Worm (Caenorhabditis elegans) whole organism, L2 larva: ENCODE measurements around the gene nkb-2.

ENCODE experiments used
- C34F6.9 ChIP-seq: fragments of 150-350 bp; optimal IDR thresholded peaks from 2 replicates; lab custom pipeline; 2014; ENCODE audit warnings: missing biosample characterization, missing genetic modification characterization
- R02D3.7 ChIP-seq: fragments of 150-350 bp; optimal IDR thresholded peaks from 2 replicates; lab custom pipeline; 2014; ENCODE audit warnings: missing biosample characterization, missing genetic modification characterization
- ZK546.5 ChIP-seq: sonication (generic microtip); optimal IDR thresholded peaks from 2 replicates; lab custom pipeline; 2017; ENCODE audit warnings: missing biosample characterization, missing genetic modification characterization
- blmp-1 ChIP-seq: sonication (generic microtip); optimal IDR thresholded peaks from 2 replicates; lab custom pipeline; 2017; ENCODE audit warnings: missing genetic modification characterization, mild to moderate bottlenecking, missing compliant biosample characterization, antibody characterized with exemption, moderate library complexity; ENCODE audit not compliant: insufficient read depth
- elt-1 ChIP-seq: fragments of 150-350 bp; optimal IDR thresholded peaks from 2 replicates; lab custom pipeline; 2014; ENCODE audit warnings: missing biosample characterization, missing genetic modification characterization
- fos-1 ChIP-seq: fragments of 150-350 bp; optimal IDR thresholded peaks from 2 replicates; lab custom pipeline; 2014; ENCODE audit warnings: missing biosample characterization, missing genetic modification characterization
- mab-5 ChIP-seq: fragments of 150-350 bp; optimal IDR thresholded peaks from 2 replicates; lab custom pipeline; 2014; ENCODE audit warnings: missing biosample characterization, missing genetic modification characterization
- nhr-11 ChIP-seq: fragments of 150-350 bp; optimal IDR thresholded peaks from 2 replicates; lab custom pipeline; 2014; ENCODE audit warnings: missing biosample characterization, missing genetic modification characterization
- nhr-12 ChIP-seq: fragments of 150-350 bp; optimal IDR thresholded peaks from 2 replicates; lab custom pipeline; 2014; ENCODE audit warnings: missing biosample characterization, missing genetic modification characterization
- nhr-237 ChIP-seq: fragments of 150-350 bp; optimal IDR thresholded peaks from 2 replicates; lab custom pipeline; 2014; ENCODE audit warnings: missing biosample characterization, missing genetic modification characterization
- nhr-25 ChIP-seq: fragments of 150-350 bp; sonication (generic microtip); optimal IDR thresholded peaks from 3 replicates; lab custom pipeline; 2014; ENCODE audit warnings: missing biosample characterization, missing genetic modification characterization
- nhr-6 ChIP-seq: fragments of 150-350 bp; optimal IDR thresholded peaks from 2 replicates; lab custom pipeline; 2014; ENCODE audit warnings: missing biosample characterization, missing genetic modification characterization
- sem-4 ChIP-seq: fragments of 150-350 bp; optimal IDR thresholded peaks from 2 replicates; lab custom pipeline; 2014; ENCODE audit warnings: missing biosample characterization, missing genetic modification reagents, missing genetic modification characterization
- skn-1 ChIP-seq: sonication (generic microtip); optimal IDR thresholded peaks from 2 replicates; lab custom pipeline; 2017; ENCODE audit warnings: missing biosample characterization, missing genetic modification characterization

DNA sequence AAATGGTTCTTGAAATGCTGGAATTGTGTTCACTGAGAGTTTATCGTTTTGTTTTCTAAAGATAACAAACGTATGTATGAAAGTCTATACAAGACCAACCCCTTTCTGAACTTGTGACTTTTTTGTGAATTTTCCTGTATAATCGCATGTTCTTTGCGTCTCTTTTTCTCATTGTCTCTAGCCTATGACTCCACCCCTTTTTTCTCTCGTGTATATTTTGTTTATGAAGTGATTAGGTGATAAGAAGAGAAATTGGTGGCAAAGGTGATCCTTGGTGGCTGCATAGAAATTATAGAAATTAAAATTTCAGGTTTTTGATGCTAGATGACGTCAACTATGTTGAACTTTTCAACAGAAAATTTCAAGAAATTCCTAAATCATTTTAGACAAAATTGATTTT, 45.7 kb upstream of the nkb-2 start, which contains the start of gene T07G12.5:
- TF ChIP-seq mab-5 (tag; lab: Kevin White, UChicago) (no peak), nhr-25 (tag; lab: Kevin White, UChicago) (no peak), blmp-1 (tag; lab: Kevin White, UChicago) (no peak), nhr-237 (tag; lab: Kevin White, UChicago) (no peak), nhr-12 (tag; lab: Kevin White, UChicago) (no peak), nhr-6 (tag; lab: Kevin White, UChicago) (no peak), sem-4 (no peak), elt-1 (tag; lab: Kevin White, UChicago) (no peak), nhr-11 (no peak), skn-1 (no peak), ZK546.5 (tag; lab: Kevin White, UChicago) (no peak), R02D3.7 (tag; lab: Kevin White, UChicago) (no peak), C34F6.9 (tag; lab: Kevin White, UChicago) (no peak), fos-1 (no peak)
